Worm (Caenorhabditis elegans) whole organism, L4/young adult: ENCODE data around the gene sec-23.

Source experiments
- W03F9.2 ChIP-seq: fragments of 150-350 bp; optimal IDR thresholded peaks from 2 replicates; lab custom pipeline; 2014; ENCODE audit warnings: missing biosample characterization, missing genetic modification characterization
- him-1 ChIP-seq: sonication (generic microtip); optimal IDR thresholded peaks from 2 replicates; lab custom pipeline; 2016; ENCODE audit warnings: missing genotype, missing genetic modification reagents, missing genetic modification characterization, missing compliant biosample characterization

DNA sequence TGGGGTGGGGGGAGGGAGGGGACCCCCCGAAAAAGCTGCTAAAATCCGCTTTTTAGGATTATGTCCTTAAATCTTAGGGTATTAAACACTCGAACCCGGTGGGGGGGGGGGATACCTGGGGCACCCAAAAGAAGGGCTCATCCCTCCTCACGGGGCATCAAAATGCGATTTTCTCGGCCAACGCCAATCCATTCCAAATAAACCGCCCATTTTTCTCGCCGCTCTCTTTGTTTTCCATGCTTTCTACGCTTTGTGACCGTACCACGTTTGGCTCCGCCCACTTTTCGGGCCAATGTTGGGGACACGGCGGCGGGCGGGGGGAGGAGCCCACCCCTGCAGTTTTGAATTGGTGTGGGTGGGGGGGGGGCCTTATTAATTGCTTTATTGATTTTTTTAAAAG lies 29.6 kb upstream of the sec-23 start:
- TF ChIP-seq him-1 (tag; lab: Kevin White, UChicago), result no peak
- no peak for TF ChIP-seq W03F9.2 (tag; lab: Kevin White, UChicago)
